Worm (Caenorhabditis elegans): ENCODE results near the gene F25F2.1.

The F25F2.1 gene

ce11 chrIII:4517781-4518180 lies 9.1 kb downstream of the F25F2.1 start:
- TF ChIP-seq unc-62 (GFP tag; optimal IDR thresholded peaks at IDR 0.05) = no peak

ce11 chrIII:4519410-4519809 lies 10.8 kb downstream of the F25F2.1 start:
- no peak for TF ChIP-seq unc-62 (GFP tag; optimal IDR thresholded peaks at IDR 0.05)

- no peak for TF ChIP-seq unc-62 (GFP tag; optimal IDR thresholded peaks at IDR 0.05)
These were observed 11.4 kb downstream of the F25F2.1 start, which contains the start of gene cdh-4 for ce11 chrIII:4520057-4520456. TSS of gene cdh-4 (plus strand) at chrIII:4520357.

ce11 chrIII:4523411-4523810 lies 14.8 kb downstream of the F25F2.1 start:
- TF ChIP-seq unc-62 (GFP tag; optimal IDR thresholded peaks at IDR 0.05) = no peak

- no peak for TF ChIP-seq unc-62 (GFP tag; optimal IDR thresholded peaks at IDR 0.05)
These were observed 15.4 kb downstream of the F25F2.1 start for ce11 chrIII:4524071-4524470.

- no peak for TF ChIP-seq unc-62 (GFP tag; optimal IDR thresholded peaks at IDR 0.05)
These were observed 17.3 kb downstream of the F25F2.1 start for ce11 chrIII:4525998-4526397.

- no peak for TF ChIP-seq unc-62 (GFP tag; optimal IDR thresholded peaks at IDR 0.05)
These were observed 22.3 kb downstream of the F25F2.1 start for ce11 chrIII:4530968-4531367.

ce11 chrIII:4540604-4541003 lies 31.9 kb downstream of the F25F2.1 start, which contains the start of gene ugt-62:
TSS of gene ugt-62 (minus strand) at chrIII:4540623.
- no peak for TF ChIP-seq unc-62 (GFP tag; optimal IDR thresholded peaks at IDR 0.05)

- no peak for TF ChIP-seq unc-62 (GFP tag; optimal IDR thresholded peaks at IDR 0.05)
These were observed 33.8 kb downstream of the F25F2.1 start, which contains the start of the genes mrps-34 and cisd-3.1 for ce11 chrIII:4542362-4542931. TSS of gene mrps-34 (minus strand) at chrIII:4542452. TSS of gene cisd-3.1 (plus strand) at chrIII:4542881.

ce11 chrIII:4544959-4545358 lies 36.3 kb downstream of the F25F2.1 start, which contains the start of gene M88.3:
TSS of gene M88.3 (minus strand) at chrIII:4545059.
- no peak for TF ChIP-seq unc-62 (GFP tag; optimal IDR thresholded peaks at IDR 0.05)

- TF ChIP-seq unc-62 (GFP tag; optimal IDR thresholded peaks at IDR 0.05) = no peak
These were observed 40.1 kb downstream of the F25F2.1 start, which contains the start of gene M88.4 for ce11 chrIII:4548739-4549138. TSS of gene M88.4 (plus strand) at chrIII:4549039.

- TF ChIP-seq unc-62 (GFP tag; optimal IDR thresholded peaks at IDR 0.05) = no peak
These were observed 43.3 kb downstream of the F25F2.1 start for ce11 chrIII:4551963-4552362.

- no peak for TF ChIP-seq unc-62 (GFP tag; optimal IDR thresholded peaks at IDR 0.05)
These were observed 44.2 kb downstream of the F25F2.1 start for ce11 chrIII:4552872-4553271.

- no peak for TF ChIP-seq unc-62 (GFP tag; optimal IDR thresholded peaks at IDR 0.05)
These were observed 44.7 kb downstream of the F25F2.1 start, which contains the start of gene imph-1 for ce11 chrIII:4553316-4553715. TSS of gene imph-1 (plus strand) at chrIII:4553616.

ce11 chrIII:4555345-4555744 lies 46.7 kb downstream of the F25F2.1 start:
- no peak for TF ChIP-seq unc-62 (GFP tag; optimal IDR thresholded peaks at IDR 0.05)

- TF ChIP-seq unc-62 (GFP tag; optimal IDR thresholded peaks at IDR 0.05) = no peak
These were observed 51.8 kb downstream of the F25F2.1 start for ce11 chrIII:4560393-4560890.

ce11 chrIII:4561286-4561685 lies 52.6 kb downstream of the F25F2.1 start:
- no peak for TF ChIP-seq unc-62 (GFP tag; optimal IDR thresholded peaks at IDR 0.05)
